Worm (Caenorhabditis elegans): ENCODE results near the gene F21G4.5.

Gene F21G4.5

DNA sequence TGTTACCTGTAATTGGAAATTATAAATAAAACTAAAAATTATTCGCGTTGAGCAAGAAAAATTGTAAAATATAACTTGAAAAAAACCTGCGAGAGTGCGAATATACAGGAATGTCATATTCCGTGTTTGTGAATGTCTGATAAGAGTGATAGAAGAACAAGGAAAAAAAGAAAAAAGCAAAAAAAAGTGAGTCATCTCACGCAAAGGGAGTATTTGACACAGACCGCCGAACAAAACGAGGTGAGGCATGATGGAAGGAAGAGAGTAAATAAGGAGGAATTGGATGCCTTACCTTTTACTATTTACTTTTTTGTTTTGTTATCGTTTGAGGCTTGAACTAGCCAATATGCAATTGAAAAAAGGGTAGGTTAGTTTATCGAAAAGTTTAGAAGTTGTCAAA is 13.6 kb upstream of the F21G4.5 start, which contains the start of gene F21G4.1:
Gene F21G4.1, minus strand, starts transcription at position 6 of the 400 bp plus-strand sequence.
- no peak for TF ChIP-seq hlh-13 (GFP tag; optimal IDR thresholded peaks at IDR 0.05)

DNA sequence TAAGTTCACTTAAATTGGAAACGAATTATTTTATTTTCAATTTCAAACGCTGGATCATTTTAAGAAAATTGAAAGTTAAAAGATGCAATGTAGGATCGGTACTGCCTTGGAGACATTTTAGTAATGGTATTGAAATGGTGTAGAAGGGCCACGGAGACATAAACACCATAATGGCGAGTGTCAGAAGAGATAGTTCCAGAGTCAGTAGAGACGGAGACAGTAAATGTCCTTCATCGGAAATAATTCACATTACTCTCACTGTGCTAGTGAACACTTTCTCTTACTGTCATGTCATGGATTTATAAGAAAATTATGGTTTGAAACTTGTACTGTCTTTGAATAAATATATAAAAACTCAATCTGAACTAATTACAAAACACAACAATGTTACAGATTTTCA is 12.9 kb upstream of the F21G4.5 start:
- TF ChIP-seq F13H6.1 (tag; optimal IDR thresholded peaks at IDR 0.05), result no peak
- no peak for TF ChIP-seq pax-1 (tag; optimal IDR thresholded peaks at IDR 0.05)
- TF ChIP-seq ceh-2 (tag; optimal IDR thresholded peaks at IDR 0.05), result no peak
- no peak for TF ChIP-seq sdc-2 (tag; optimal IDR thresholded peaks at IDR 0.05)

DNA sequence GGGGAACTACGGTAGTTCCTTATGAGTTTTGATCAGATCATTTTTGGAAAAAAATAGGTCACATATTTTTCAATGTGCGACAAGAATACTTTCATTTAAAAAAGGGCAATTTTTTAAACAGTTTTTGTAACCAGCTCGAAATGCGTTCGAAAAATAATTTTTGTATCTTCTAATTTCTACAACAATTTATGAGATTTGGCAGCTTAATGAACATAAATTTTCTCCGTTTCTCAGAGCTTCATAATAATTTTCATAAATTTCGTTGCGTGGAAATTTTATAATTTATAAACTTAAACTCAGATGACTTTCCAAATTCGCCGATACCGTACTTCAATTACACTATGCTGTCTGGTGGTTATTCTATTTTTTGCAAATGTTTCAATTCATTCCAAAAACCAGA is 11.1 kb upstream of the F21G4.5 start, which contains the start of gene F21G4.3:
Gene F21G4.3, plus strand, starts transcription at position 301 of the 400 bp plus-strand sequence.
- no peak for TF ChIP-seq ceh-31 (tag; optimal IDR thresholded peaks at IDR 0.05)
- TF ChIP-seq ceh-9 (tag; optimal IDR thresholded peaks at IDR 0.05), result no peak
- no peak for TF ChIP-seq fax-1 (tag; optimal IDR thresholded peaks at IDR 0.05)
- TF ChIP-seq mec-3 (tag; optimal IDR thresholded peaks at IDR 0.05; ENCODE audit: borderline replicate concordance), result no peak
- TF ChIP-seq pros-1 (tag; optimal IDR thresholded peaks at IDR 0.05), result no peak
- no peak for TF ChIP-seq pha-4 (tag; optimal IDR thresholded peaks at IDR 0.05)

DNA sequence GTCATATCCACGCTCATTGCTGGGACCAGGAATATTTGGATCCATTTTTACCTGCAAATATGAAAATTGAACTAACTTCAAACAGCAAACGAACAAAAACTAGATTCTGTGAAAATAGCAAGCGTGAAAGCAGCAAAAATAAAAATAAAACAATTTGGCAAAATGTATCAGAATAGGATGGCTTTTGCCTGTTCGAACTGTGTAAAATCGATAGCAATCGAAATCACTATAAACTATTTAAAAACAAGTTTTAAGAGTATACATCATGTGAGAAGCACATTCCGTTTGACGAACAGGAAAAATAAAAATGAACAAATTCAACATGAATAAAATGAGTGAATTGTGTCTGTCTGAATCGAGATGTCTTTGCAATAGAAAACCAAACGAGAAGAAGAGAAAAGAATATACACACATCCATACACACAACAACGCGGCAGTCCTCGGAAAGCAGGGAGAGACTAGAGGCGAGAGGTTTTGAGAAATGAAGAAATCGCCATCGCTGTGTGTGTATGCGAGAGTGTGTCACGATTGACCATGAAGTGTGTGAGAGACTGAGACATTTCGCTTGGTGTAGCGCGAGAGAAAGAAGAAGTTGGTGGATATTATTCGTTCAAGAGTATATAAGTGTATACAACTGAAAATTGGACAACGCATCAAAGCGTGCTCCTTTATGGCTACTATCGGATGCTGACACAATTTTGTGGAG is 6.4 kb upstream of the F21G4.5 start, which contains the start of gene phf-34:
Gene phf-34, minus strand, starts transcription at position 51 of the 706 bp plus-strand sequence.
- TF ChIP-seq pax-1 (tag; optimal IDR thresholded peaks at IDR 0.05), result no peak
- TF ChIP-seq tbx-2 (tag; optimal IDR thresholded peaks at IDR 0.05), result peak; percentile 37
- TF ChIP-seq sox-4 (tag; optimal IDR thresholded peaks at IDR 0.05), result no peak
- TF ChIP-seq hlh-8 (tag; optimal IDR thresholded peaks at IDR 0.05), result no peak
- no peak for TF ChIP-seq dmd-4 (tag; optimal IDR thresholded peaks at IDR 0.05; ENCODE audit: borderline replicate concordance)
- no peak for TF ChIP-seq ceh-22 (tag; optimal IDR thresholded peaks at IDR 0.05)
- TF ChIP-seq ceh-34 (tag; optimal IDR thresholded peaks at IDR 0.05), result peak; percentile 35
- no peak for TF ChIP-seq ceh-14 (tag; optimal IDR thresholded peaks at IDR 0.05)
- no peak for TF ChIP-seq C38D4.7 (GFP tag; optimal IDR thresholded peaks at IDR 0.05)
- TF ChIP-seq dve-1 (tag; optimal IDR thresholded peaks at IDR 0.05), result peak; percentile 37
- TF ChIP-seq K02D7.2 (tag; optimal IDR thresholded peaks at IDR 0.05), result no peak
- no peak for TF ChIP-seq pha-2 (tag; optimal IDR thresholded peaks at IDR 0.05)
- TF ChIP-seq ceh-45 (GFP tag; IDR thresholded peaks at IDR 0.05), result no peak
- no peak for TF ChIP-seq zip-5 (tag; optimal IDR thresholded peaks at IDR 0.05)
- TF ChIP-seq ets-4 (tag; optimal IDR thresholded peaks at IDR 0.05), result no peak
- no peak for TF ChIP-seq madf-2 (tag; optimal IDR thresholded peaks at IDR 0.05)
- TF ChIP-seq nfya-1 (tag; optimal IDR thresholded peaks at IDR 0.05), result peak; percentile 67
- no peak for TF ChIP-seq unc-86 (tag; optimal IDR thresholded peaks at IDR 0.05)
- no peak for TF ChIP-seq elt-2 (tag; optimal IDR thresholded peaks at IDR 0.05)
- TF ChIP-seq ztf-16 (tag; optimal IDR thresholded peaks at IDR 0.05), result no peak
- TF ChIP-seq ceh-30 (tag; optimal IDR thresholded peaks at IDR 0.05), result no peak
- peak; percentile 31 for TF ChIP-seq unc-55 (GFP tag; optimal IDR thresholded peaks at IDR 0.05)
- no peak for TF ChIP-seq fkh-6 (tag; optimal IDR thresholded peaks at IDR 0.05)
- peak; percentile 67 for TF ChIP-seq unc-42 (tag; optimal IDR thresholded peaks at IDR 0.05)
- no peak for TF ChIP-seq nhr-11 (tag; optimal IDR thresholded peaks at IDR 0.05)
- no peak for TF ChIP-seq C08G9.2 (tag; optimal IDR thresholded peaks at IDR 0.05)
- TF ChIP-seq ceh-31 (tag; optimal IDR thresholded peaks at IDR 0.05), result peak; percentile 74
- peak; percentile 58 for TF ChIP-seq sdc-2 (tag; optimal IDR thresholded peaks at IDR 0.05)
- no peak for TF ChIP-seq K09A11.1 (tag; optimal IDR thresholded peaks at IDR 0.05; ENCODE audit: insufficient read depth)
- TF ChIP-seq elt-4 (tag; optimal IDR thresholded peaks at IDR 0.05), result no peak
- TF ChIP-seq sox-2 (GFP tag; IDR thresholded peaks at IDR 0.05), result no peak
- TF ChIP-seq pha-4 (tag; optimal IDR thresholded peaks at IDR 0.05), result no peak
- TF ChIP-seq pros-1 (tag; optimal IDR thresholded peaks at IDR 0.05), result no peak
- no peak for TF ChIP-seq ama-1 (optimal IDR thresholded peaks at IDR 0.05)
- TF ChIP-seq ceh-24 (tag; optimal IDR thresholded peaks at IDR 0.05), result no peak
- TF ChIP-seq pag-3 (tag; optimal IDR thresholded peaks at IDR 0.05; ENCODE audit: borderline replicate concordance), result no peak
- TF ChIP-seq ceh-19 (GFP tag; optimal IDR thresholded peaks at IDR 0.05), result peak; percentile 43
- no peak for TF ChIP-seq hlh-13 (GFP tag; optimal IDR thresholded peaks at IDR 0.05)
- no peak for TF ChIP-seq ceh-6 (GFP tag; optimal IDR thresholded peaks at IDR 0.05)
- no peak for TF ChIP-seq mec-3 (tag; optimal IDR thresholded peaks at IDR 0.05; ENCODE audit: borderline replicate concordance)
- TF ChIP-seq fax-1 (tag; optimal IDR thresholded peaks at IDR 0.05), result no peak
- TF ChIP-seq pat-9 (tag; optimal IDR thresholded peaks at IDR 0.05), result no peak

All from whole organism, late embryonic.